Worm (Caenorhabditis elegans) whole organism, early embryonic: ENCODE data around the gene T22C8.6.

ENCODE experiments used
- B0310.2 ChIP-seq: sonication (generic microtip); optimal IDR thresholded peaks from 2 replicates; lab custom pipeline; 2016; ENCODE audit warnings: mild to moderate bottlenecking, missing genetic modification characterization, missing compliant biosample characterization
- F13C5.2 ChIP-seq: sonication (generic microtip); optimal IDR thresholded peaks from 2 replicates; lab custom pipeline; 2017; ENCODE audit warnings: mild to moderate bottlenecking, missing genetic modification characterization, inconsistent platforms, missing compliant biosample characterization
- aly-1 ChIP-seq: sonication (generic microtip); optimal IDR thresholded peaks from 2 replicates; lab custom pipeline; 2016; ENCODE audit warnings: missing genetic modification characterization, missing compliant biosample characterization
- ama-1 ChIP-seq: fragments of 150-350 bp; optimal IDR thresholded peaks from 2 replicates; lab custom pipeline; 2014
- ceh-13 ChIP-seq: fragments of 200-800 bp; sonication (Bioruptor generic); optimal IDR thresholded peaks from 2 replicates; lab custom pipeline; 2018; ENCODE audit warnings: mild to moderate bottlenecking, missing genetic modification characterization, missing compliant biosample characterization
- ceh-36 ChIP-seq: sonication (generic microtip); optimal IDR thresholded peaks from 2 replicates; lab custom pipeline; 2016; ENCODE audit warnings: missing genetic modification characterization, inconsistent platforms, missing compliant biosample characterization
- ets-7 ChIP-seq: sonication (generic microtip); optimal IDR thresholded peaks from 2 replicates; lab custom pipeline; 2016; ENCODE audit warnings: missing genotype, missing genetic modification characterization, missing compliant biosample characterization
- flt-1 ChIP-seq: fragments of 200-800 bp; sonication (Bioruptor generic); IDR thresholded peaks from 2 replicates; pipeline ENCODE4 v1.3.6; 2022; ENCODE audit warnings: missing genetic modification characterization, missing compliant biosample characterization
- hmbx-1 ChIP-seq: sonication (generic microtip); optimal IDR thresholded peaks from 2 replicates; lab custom pipeline; 2016; ENCODE audit warnings: mild to moderate bottlenecking, missing genetic modification characterization, missing compliant biosample characterization
- hmg-4 ChIP-seq: fragments of 200-800 bp; sonication (Bioruptor generic); optimal IDR thresholded peaks from 2 replicates; lab custom pipeline; 2018; ENCODE audit warnings: mild to moderate bottlenecking, missing genetic modification characterization, missing compliant biosample characterization
- hnd-1 ChIP-seq: sonication (generic microtip); optimal IDR thresholded peaks from 2 replicates; lab custom pipeline; 2016; ENCODE audit warnings: missing genetic modification characterization, missing compliant biosample characterization
- pes-1 ChIP-seq: fragments of 200-800 bp; sonication (Bioruptor generic); IDR thresholded peaks from 2 replicates; pipeline ENCODE4 v1.3.6; 2022; ENCODE audit warnings: missing genetic modification reagents, missing genetic modification characterization, missing compliant biosample characterization
- scrt-1 ChIP-seq: fragments of 200-800 bp; sonication (Bioruptor generic); IDR thresholded peaks from 2 replicates; pipeline ENCODE4 v1.3.6; 2022; ENCODE audit warnings: missing genetic modification characterization, missing compliant biosample characterization
- sea-1 ChIP-seq: fragments of 200-800 bp; sonication (Bioruptor generic); conservative IDR thresholded peaks from 2 replicates; pipeline ENCODE4 v1.3.6; 2022; ENCODE audit warnings: missing genetic modification characterization, missing compliant biosample characterization
- tbx-11 ChIP-seq: fragments of 200-800 bp; sonication (Bioruptor generic); IDR thresholded peaks from 2 replicates; pipeline ENCODE4 v1.3.6; 2022; ENCODE audit warnings: missing genetic modification characterization, missing compliant biosample characterization
- tbx-37 ChIP-seq: fragments of 200-800 bp; sonication (Bioruptor generic); conservative IDR thresholded peaks from 2 replicates; pipeline ENCODE4 v1.3.6; 2022; ENCODE audit warnings: missing genetic modification reagents, missing genetic modification characterization, missing compliant biosample characterization
- tra-4 ChIP-seq: sonication (generic microtip); optimal IDR thresholded peaks from 2 replicates; lab custom pipeline; 2017; ENCODE audit warnings: missing genetic modification characterization, missing compliant biosample characterization

Gene T22C8.6

DNA sequence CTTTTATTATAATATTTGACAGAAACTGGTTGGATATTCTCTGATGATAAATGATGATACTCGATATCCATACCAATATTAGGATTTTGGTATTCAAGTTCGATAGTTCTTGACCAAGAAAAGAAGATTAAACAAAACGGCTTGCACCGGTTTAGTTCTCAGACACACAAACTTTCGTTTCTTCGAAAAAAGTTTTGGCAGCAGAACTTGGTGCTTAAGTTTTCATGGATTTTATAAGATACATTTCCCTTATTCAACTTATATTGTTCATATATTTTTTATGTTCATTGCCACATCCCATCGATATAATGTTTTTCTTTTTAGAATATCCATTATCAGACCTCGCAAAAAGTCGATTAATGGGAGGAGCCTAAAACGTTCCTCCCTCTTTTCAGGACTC is 39.4 kb downstream of the T22C8.6 start, which contains the start of gene aptf-4:
aptf-4 (plus strand) TSS at position 301 of the 400 bp plus-strand sequence.
- TF ChIP-seq hnd-1 (no peak), tra-4 (tag; lab: Kevin White, UChicago) (no peak), tbx-37 (GFP tag; lab: Robert Waterston, UW) (no peak), ama-1 (lab: Kevin White, UChicago) (no peak), hmbx-1 (no peak), ceh-36 (tag; lab: Kevin White, UChicago) (no peak), tbx-11 (GFP tag; lab: Robert Waterston, UW) (no peak), ets-7 (tag; lab: Kevin White, UChicago) (no peak), hmg-4 (no peak), flt-1 (GFP tag; lab: Robert Waterston, UW) (no peak), pes-1 (GFP tag; lab: Robert Waterston, UW) (no peak), ceh-13 (GFP tag; lab: Kevin White, UChicago) (no peak), B0310.2 (tag; lab: Kevin White, UChicago) (no peak), F13C5.2 (tag; lab: Kevin White, UChicago) (no peak), sea-1 (GFP tag; lab: Robert Waterston, UW) (no peak), scrt-1 (GFP tag; lab: Robert Waterston, UW) (no peak)

DNA sequence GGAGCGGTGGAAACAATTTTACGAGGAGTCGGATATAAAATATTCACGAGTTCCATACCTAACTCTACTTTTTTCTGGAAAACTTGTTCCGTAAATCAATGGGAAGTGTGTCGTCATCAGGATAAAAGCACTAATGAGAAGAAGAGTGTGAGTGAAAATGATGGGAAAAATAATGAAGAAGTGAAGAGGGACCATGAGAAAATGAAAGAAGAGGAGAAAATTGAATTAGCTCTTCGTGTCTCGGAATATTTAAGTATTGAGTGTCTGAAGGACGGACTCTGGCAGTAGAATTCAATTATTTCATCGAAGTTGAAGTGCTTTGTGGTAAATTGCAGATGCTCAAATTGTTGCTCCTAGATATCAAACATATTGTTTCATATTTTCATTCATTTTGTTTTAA is 40.9 kb downstream of the T22C8.6 start:
- TF ChIP-seq sea-1 (GFP tag; lab: Robert Waterston, UW): no peak

ce11 chrII:8588442-8588841 is 41.6 kb downstream of the T22C8.6 start:
- TF ChIP-seq tbx-37 (GFP tag; lab: Robert Waterston, UW) (no peak), flt-1 (GFP tag; lab: Robert Waterston, UW) (no peak), ceh-36 (tag; lab: Kevin White, UChicago) (no peak), B0310.2 (tag; lab: Kevin White, UChicago) (no peak), tbx-11 (GFP tag; lab: Robert Waterston, UW) (no peak), tra-4 (tag; lab: Kevin White, UChicago) (no peak), pes-1 (GFP tag; lab: Robert Waterston, UW) (no peak), ets-7 (tag; lab: Kevin White, UChicago) (no peak)

- TF ChIP-seq pes-1 (GFP tag; lab: Robert Waterston, UW) (no peak), ama-1 (lab: Kevin White, UChicago) (no peak), tbx-11 (GFP tag; lab: Robert Waterston, UW) (no peak), B0310.2 (tag; lab: Kevin White, UChicago) (no peak), ceh-36 (tag; lab: Kevin White, UChicago) (no peak), ceh-13 (GFP tag; lab: Kevin White, UChicago) (no peak), tra-4 (tag; lab: Kevin White, UChicago) (no peak), hnd-1 (no peak), ets-7 (tag; lab: Kevin White, UChicago) (no peak), scrt-1 (GFP tag; lab: Robert Waterston, UW) (no peak), tbx-37 (GFP tag; lab: Robert Waterston, UW) (no peak), sea-1 (GFP tag; lab: Robert Waterston, UW) (no peak), hmg-4 (no peak), F13C5.2 (tag; lab: Kevin White, UChicago) (no peak), flt-1 (GFP tag; lab: Robert Waterston, UW) (no peak), aly-1 (tag; lab: Kevin White, UChicago) (no peak), hmbx-1 (no peak)
These were observed 42.3 kb downstream of the T22C8.6 start for ce11 chrII:8587660-8588230.

- TF ChIP-seq hnd-1 (no peak), flt-1 (GFP tag; lab: Robert Waterston, UW) (no peak), B0310.2 (tag; lab: Kevin White, UChicago) (no peak), ceh-13 (GFP tag; lab: Kevin White, UChicago) (no peak), tbx-37 (GFP tag; lab: Robert Waterston, UW) (no peak), hmg-4 (no peak), hmbx-1 (no peak), aly-1 (tag; lab: Kevin White, UChicago) (no peak), F13C5.2 (tag; lab: Kevin White, UChicago) (no peak), ceh-36 (tag; lab: Kevin White, UChicago) (no peak), ama-1 (lab: Kevin White, UChicago) (no peak), sea-1 (GFP tag; lab: Robert Waterston, UW) (no peak), pes-1 (GFP tag; lab: Robert Waterston, UW) (no peak), ets-7 (tag; lab: Kevin White, UChicago) (no peak), tbx-11 (GFP tag; lab: Robert Waterston, UW) (no peak)
These were observed 44.2 kb downstream of the T22C8.6 start for ce11 chrII:8585921-8586320.

DNA sequence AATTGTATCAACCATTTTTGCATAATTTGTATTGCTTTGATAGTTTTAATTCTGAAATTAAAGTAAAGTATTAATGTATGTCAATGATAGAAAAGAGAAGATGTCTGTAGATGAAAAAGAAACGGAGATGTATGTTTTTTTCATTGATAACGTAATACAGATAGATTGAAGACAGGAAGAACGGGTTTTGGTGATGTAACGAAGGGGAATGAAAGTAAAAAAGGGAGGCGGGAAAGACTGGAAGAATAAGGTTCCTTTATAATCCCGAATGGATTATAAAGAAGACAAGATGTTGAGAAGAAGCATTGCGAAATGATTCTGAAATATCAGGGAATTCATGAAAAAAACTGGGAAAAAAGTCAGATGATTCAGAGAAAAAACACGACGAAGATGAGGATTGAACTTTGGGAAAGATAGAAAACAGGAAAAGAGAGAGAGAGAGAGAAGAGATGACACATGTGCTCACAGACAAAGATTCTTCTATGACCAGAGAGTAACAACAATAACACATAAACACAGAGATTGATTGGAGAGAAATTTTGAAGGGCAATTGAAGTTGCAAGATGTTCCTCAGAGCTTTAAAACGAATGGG is 44.9 kb downstream of the T22C8.6 start, which contains the start of gene F54C9.11:
F54C9.11 (minus strand) TSS at position 51 of the 592 bp plus-strand sequence.
- TF ChIP-seq flt-1 (GFP tag; lab: Robert Waterston, UW): no peak
- TF ChIP-seq ceh-36 (tag; lab: Kevin White, UChicago): no peak
- TF ChIP-seq tbx-37 (GFP tag; lab: Robert Waterston, UW): no peak
- TF ChIP-seq ets-7 (tag; lab: Kevin White, UChicago): no peak
- no peak for TF ChIP-seq ama-1 (lab: Kevin White, UChicago)
- no peak for TF ChIP-seq tra-4 (tag; lab: Kevin White, UChicago)
- TF ChIP-seq hnd-1: no peak
- TF ChIP-seq ceh-13 (GFP tag; lab: Kevin White, UChicago): no peak
- no peak for TF ChIP-seq hmbx-1
- TF ChIP-seq sea-1 (GFP tag; lab: Robert Waterston, UW): no peak
- no peak for TF ChIP-seq aly-1 (tag; lab: Kevin White, UChicago)
- TF ChIP-seq pes-1 (GFP tag; lab: Robert Waterston, UW): no peak
- no peak for TF ChIP-seq hmg-4
- no peak for TF ChIP-seq B0310.2 (tag; lab: Kevin White, UChicago)
- no peak for TF ChIP-seq tbx-11 (GFP tag; lab: Robert Waterston, UW)
- no peak for TF ChIP-seq F13C5.2 (tag; lab: Kevin White, UChicago)
- TF ChIP-seq scrt-1 (GFP tag; lab: Robert Waterston, UW): no peak
